Worm (Caenorhabditis elegans) whole organism, midembryonic: ENCODE data around the gene gpx-2.

Source experiments
- T22C8.4 ChIP-seq: fragments of 200-800 bp; sonication (Bioruptor generic); IDR thresholded peaks from 2 replicates; pipeline ENCODE4 v1.3.6; 2022; ENCODE audit warnings: missing genetic modification characterization, missing compliant biosample characterization
- cog-1 ChIP-seq: sonication (generic microtip); optimal IDR thresholded peaks from 2 replicates; lab custom pipeline; 2016; ENCODE audit warnings: missing genetic modification characterization, missing compliant biosample characterization
- flt-1 ChIP-seq: fragments of 200-800 bp; sonication (Bioruptor generic); IDR thresholded peaks from 2 replicates; pipeline ENCODE4 v1.3.6; 2022; ENCODE audit warnings: missing genetic modification characterization, missing compliant biosample characterization
- klf-2 ChIP-seq: fragments of 200-800 bp; sonication (Bioruptor generic); conservative IDR thresholded peaks from 2 replicates; pipeline ENCODE4 v1.3.6; 2022; ENCODE audit warnings: missing genetic modification reagents, missing genetic modification characterization, missing compliant biosample characterization
- med-1 ChIP-seq: sonication (generic microtip); optimal IDR thresholded peaks from 2 replicates; lab custom pipeline; 2017; ENCODE audit warnings: missing genetic modification characterization, mild to moderate bottlenecking, missing compliant biosample characterization, antibody characterized with exemption, missing genetic modification reagents; ENCODE audit not compliant: insufficient read depth
- ref-1 ChIP-seq: fragments of 200-800 bp; sonication (Bioruptor generic); conservative IDR thresholded peaks from 2 replicates; pipeline ENCODE4 v1.3.6; 2022; ENCODE audit warnings: missing genetic modification reagents, missing genetic modification characterization, missing compliant biosample characterization
- tab-1 ChIP-seq: fragments of 200-800 bp; sonication (Bioruptor generic); IDR thresholded peaks from 2 replicates; pipeline ENCODE4 v1.3.6; 2022; ENCODE audit warnings: missing genetic modification characterization, missing compliant biosample characterization

DNA sequence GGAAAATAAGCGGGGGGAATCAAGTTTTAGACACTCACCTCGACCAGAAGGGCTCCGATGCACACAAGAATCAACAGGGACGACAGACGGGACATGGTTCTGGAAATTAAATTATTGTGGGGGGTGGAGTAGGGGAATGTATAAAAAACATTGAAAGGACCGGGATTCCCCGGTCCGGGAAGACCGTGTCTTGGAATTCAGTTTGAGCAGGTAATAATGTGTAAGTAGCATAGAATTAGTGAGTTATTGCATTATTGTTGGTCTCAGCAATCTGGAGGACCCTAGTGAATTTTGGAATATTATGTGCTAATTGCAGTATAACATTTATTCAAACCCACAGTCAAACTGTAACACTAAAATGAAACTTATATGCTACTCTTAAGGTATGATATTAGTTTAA lies 43.7 kb downstream of the gpx-2 start, which contains the start of gene R03C1.1:
- TF ChIP-seq flt-1 (GFP tag; lab: Robert Waterston, UW) (no peak), ref-1 (GFP tag; lab: Robert Waterston, UW) (no peak), med-1 (GFP tag; lab: Kevin White, UChicago) (no peak), T22C8.4 (GFP tag; lab: Robert Waterston, UW) (no peak), cog-1 (tag; lab: Kevin White, UChicago) (no peak), klf-2 (GFP tag; lab: Robert Waterston, UW) (no peak), tab-1 (GFP tag; lab: Robert Waterston, UW) (no peak)
